Worm (Caenorhabditis elegans): ENCODE results near the gene nhr-43.

nhr-43 gene

DNA sequence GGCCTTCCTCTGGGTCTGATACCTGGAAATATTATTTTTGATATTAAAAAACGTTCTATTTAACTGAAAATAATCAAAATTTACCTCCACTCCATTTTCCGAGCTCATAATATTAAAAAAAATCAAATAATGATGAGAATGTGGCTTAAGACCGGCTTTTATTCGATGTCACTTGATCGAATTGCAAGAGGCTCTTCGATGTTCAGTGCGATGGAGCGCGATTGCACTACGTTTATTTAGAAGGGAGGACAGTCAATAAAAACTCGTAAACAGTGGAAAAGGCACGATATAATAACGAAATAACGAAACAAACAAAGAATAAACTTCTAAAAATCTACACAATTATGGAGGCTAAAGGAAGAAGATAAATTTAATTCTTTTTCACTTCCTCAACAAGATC lies 44.6 kb upstream of the nhr-43 start, which contains the start of gene tag-30 (continued):
- no peak for TF ChIP-seq php-3 (GFP tag; IDR thresholded peaks at IDR 0.05)
- TF ChIP-seq dmd-8 (GFP tag; IDR thresholded peaks at IDR 0.05): no peak
- no peak for TF ChIP-seq nhr-41 (GFP tag; IDR thresholded peaks at IDR 0.05)
- TF ChIP-seq nhr-6 (tag; optimal IDR thresholded peaks at IDR 0.05): no peak
- no peak for TF ChIP-seq aha-1 (tag)
- no peak for TF ChIP-seq aly-2 (tag; optimal IDR thresholded peaks at IDR 0.05)
- TF ChIP-seq ztf-11 (tag; optimal IDR thresholded peaks at IDR 0.05): no peak
- no peak for TF ChIP-seq ztf-7 (tag; optimal IDR thresholded peaks at IDR 0.05)
- TF ChIP-seq T20F7.1 (GFP tag; optimal IDR thresholded peaks at IDR 0.05): no peak
- no peak for TF ChIP-seq ceh-82 (tag; optimal IDR thresholded peaks at IDR 0.05)
- no peak for TF ChIP-seq zfp-3 (GFP tag; conservative IDR thresholded peaks at IDR 0.05)
- TF ChIP-seq ceh-20 (GFP tag; IDR thresholded peaks at IDR 0.05): no peak
- no peak for TF ChIP-seq nhr-111 (GFP tag; optimal IDR thresholded peaks at IDR 0.05)
- TF ChIP-seq T26A8.4 (GFP tag; IDR thresholded peaks at IDR 0.05): no peak
- TF ChIP-seq dpl-1 (GFP tag; optimal IDR thresholded peaks at IDR 0.05): peak; percentile 62
- TF ChIP-seq pqm-1 (tag; optimal IDR thresholded peaks at IDR 0.05): no peak
- TF ChIP-seq nhr-11 (tag; optimal IDR thresholded peaks at IDR 0.05): peak; percentile 39
- TF ChIP-seq daf-12 (tag; optimal IDR thresholded peaks at IDR 0.05): no peak
- no peak for TF ChIP-seq lim-7 (GFP tag; IDR thresholded peaks at IDR 0.05)
- TF ChIP-seq F10B5.3 (tag; optimal IDR thresholded peaks at IDR 0.05): no peak
- no peak for TF ChIP-seq madf-5 (GFP tag; IDR thresholded peaks at IDR 0.05)
- TF ChIP-seq ces-1 (GFP tag; optimal IDR thresholded peaks at IDR 0.05): no peak
- no peak for TF ChIP-seq cey-2 (tag; optimal IDR thresholded peaks at IDR 0.05; ENCODE audit: borderline replicate concordance, insufficient read depth)
- TF ChIP-seq saeg-2 (GFP tag; IDR thresholded peaks at IDR 0.05): no peak
- TF ChIP-seq zfp-2 (tag; optimal IDR thresholded peaks at IDR 0.05): no peak
- no peak for TF ChIP-seq madf-9 (GFP tag; conservative IDR thresholded peaks at IDR 0.05)
- TF ChIP-seq F26F4.8 (GFP tag; conservative IDR thresholded peaks at IDR 0.05): no peak
- TF ChIP-seq nhr-42 (GFP tag; IDR thresholded peaks at IDR 0.05): no peak
- no peak for TF ChIP-seq snpc-1.2 (GFP tag; IDR thresholded peaks at IDR 0.05)
- TF ChIP-seq nhr-102 (tag; optimal IDR thresholded peaks at IDR 0.05): no peak
- no peak for TF ChIP-seq fkh-10 (GFP tag; optimal IDR thresholded peaks at IDR 0.05)
- TF ChIP-seq daf-16 (GFP tag; optimal IDR thresholded peaks at IDR 0.05): no peak
- peak; percentile 79 for TF ChIP-seq daf-16 (tag; optimal IDR thresholded peaks at IDR 0.05)
- no peak for TF ChIP-seq ceh-62 (tag; optimal IDR thresholded peaks at IDR 0.05)
- no peak for TF ChIP-seq hif-1 (tag; optimal IDR thresholded peaks at IDR 0.05)
- peak; percentile 61 for TF ChIP-seq mep-1 (tag; optimal IDR thresholded peaks at IDR 0.05)
- TF ChIP-seq F37D6.2 (tag; optimal IDR thresholded peaks at IDR 0.05): no peak
- TF ChIP-seq duxl-1 (tag; optimal IDR thresholded peaks at IDR 0.05; ENCODE audit: poor library complexity): no peak
- no peak for TF ChIP-seq mdl-1 (tag; optimal IDR thresholded peaks at IDR 0.05)
- TF ChIP-seq hlh-30 (tag; optimal IDR thresholded peaks at IDR 0.05; ENCODE audit: insufficient read depth): peak; percentile 88
- TF ChIP-seq nhr-237 (tag; optimal IDR thresholded peaks at IDR 0.05): no peak
- no peak for TF ChIP-seq F44E2.7 (GFP tag; IDR thresholded peaks at IDR 0.05)
- no peak for TF ChIP-seq skn-1 (tag; optimal IDR thresholded peaks at IDR 0.05)
- TF ChIP-seq lin-39 (tag; optimal IDR thresholded peaks at IDR 0.05): no peak
- TF ChIP-seq F49E8.2 (tag; optimal IDR thresholded peaks at IDR 0.05; ENCODE audit: borderline replicate concordance): no peak
- no peak for TF ChIP-seq dmd-9 (GFP tag; IDR thresholded peaks at IDR 0.05)
- peak in 1 of 2 experiments; percentile 74 for TF ChIP-seq lsy-2 (tag; optimal IDR thresholded peaks at IDR 0.05)
- no peak for TF ChIP-seq mxl-2 (GFP tag; conservative IDR thresholded peaks at IDR 0.05)
- TF ChIP-seq attf-4 (tag; optimal IDR thresholded peaks at IDR 0.05): no peak
- no peak for TF ChIP-seq ZK546.5 (tag; optimal IDR thresholded peaks at IDR 0.05)
- TF ChIP-seq unc-39 (tag; optimal IDR thresholded peaks at IDR 0.05): no peak
- TF ChIP-seq mdt-29 (GFP tag; IDR thresholded peaks at IDR 0.05): no peak
- no peak for TF ChIP-seq daf-19 (GFP tag; conservative IDR thresholded peaks at IDR 0.05)

Measured in whole organism, L4 larva.